Worm (Caenorhabditis elegans): Measurements from ENCODE around the gene F13H8.2.

DNA sequence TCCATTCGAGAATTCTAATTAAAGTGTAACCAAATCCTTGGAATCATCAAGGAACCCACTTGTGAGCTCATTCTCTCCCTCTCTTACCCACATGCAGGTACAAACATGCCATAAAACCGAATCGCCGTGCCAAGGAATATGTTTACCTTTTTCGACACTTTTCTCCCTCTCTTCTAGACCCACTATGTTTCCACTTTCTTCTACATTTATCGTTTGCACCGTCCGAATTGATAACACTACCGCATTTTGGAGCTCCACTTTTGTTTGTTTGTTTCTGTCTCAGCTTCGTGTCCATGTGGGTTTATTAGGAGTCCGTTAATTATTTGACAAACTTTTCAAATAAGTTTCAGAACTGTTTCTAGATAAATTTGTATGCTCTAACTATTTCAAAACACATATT is 11.7 kb downstream of the F13H8.2 start:
- TF ChIP-seq lin-13 (GFP tag; optimal IDR thresholded peaks at IDR 0.05) (no peak), lin-39 (tag; optimal IDR thresholded peaks at IDR 0.05) (no peak), mdl-1 (tag; optimal IDR thresholded peaks at IDR 0.05) (no peak)
